Worm (Caenorhabditis elegans) whole organism, L4 larva: ENCODE data around the gene old-2.

Source experiments
- fkh-10 ChIP-seq: fragments of 150-350 bp; optimal IDR thresholded peaks from 2 replicates; lab custom pipeline; 2014; ENCODE audit warnings: missing biosample characterization, missing genetic modification reagents, missing genetic modification characterization
- hlh-30 ChIP-seq: sonication (generic microtip); optimal IDR thresholded peaks from 2 replicates; lab custom pipeline; 2017; ENCODE audit warnings: antibody characterized with exemption, mild to moderate bottlenecking, missing genetic modification characterization, missing compliant biosample characterization; ENCODE audit not compliant: insufficient read depth
- lin-39 ChIP-seq: fragments of 150-350 bp; optimal IDR thresholded peaks from 2 replicates; lab custom pipeline; 2014; ENCODE audit warnings: missing biosample characterization, missing genetic modification reagents, missing genetic modification characterization
- snpc-4 ChIP-seq: fragments of 150-350 bp; optimal IDR thresholded peaks from 2 replicates; lab custom pipeline; 2014; ENCODE audit warnings: missing biosample characterization, missing genetic modification characterization

- TF ChIP-seq fkh-10 (GFP tag; lab: Kevin White, UChicago): no peak
- no peak for TF ChIP-seq hlh-30 (tag; lab: Kevin White, UChicago)
- TF ChIP-seq lin-39: no peak
- TF ChIP-seq snpc-4 (tag; lab: Kevin White, UChicago): no peak
Measured at ce11 chrII:9879815-9880214, 30.4 kb upstream of the old-2 start.
